Worm (Caenorhabditis elegans) whole organism, mixed stage, embryonic: ENCODE data around the gene pqn-31.

Experiments used
- blmp-1 ChIP-seq: fragments of 150-350 bp; optimal IDR thresholded peaks from 2 replicates; lab custom pipeline; 2014; ENCODE audit warnings: missing biosample characterization, missing genetic modification characterization
- ceh-43 ChIP-seq: fragments of 200-800 bp; sonication (Bioruptor generic); optimal IDR thresholded peaks from 2 replicates; lab custom pipeline; 2018; ENCODE audit warnings: mild to moderate bottlenecking, missing genetic modification characterization, moderate library complexity, missing compliant biosample characterization
- elt-3 ChIP-seq: fragments of 150-350 bp; optimal IDR thresholded peaks from 2 replicates; lab custom pipeline; 2014; ENCODE audit warnings: missing biosample characterization, missing genetic modification characterization
- tbx-8 ChIP-seq: fragments of 200-800 bp; sonication (Bioruptor generic); optimal IDR thresholded peaks from 2 replicates; lab custom pipeline; 2018; ENCODE audit warnings: mild to moderate bottlenecking, missing genetic modification characterization, moderate library complexity, missing compliant biosample characterization
- unc-62 ChIP-seq: fragments of 150-350 bp; optimal IDR thresholded peaks from 2 replicates; lab custom pipeline; 2014; ENCODE audit warnings: missing biosample characterization, missing genetic modification reagents, missing genetic modification characterization

DNA sequence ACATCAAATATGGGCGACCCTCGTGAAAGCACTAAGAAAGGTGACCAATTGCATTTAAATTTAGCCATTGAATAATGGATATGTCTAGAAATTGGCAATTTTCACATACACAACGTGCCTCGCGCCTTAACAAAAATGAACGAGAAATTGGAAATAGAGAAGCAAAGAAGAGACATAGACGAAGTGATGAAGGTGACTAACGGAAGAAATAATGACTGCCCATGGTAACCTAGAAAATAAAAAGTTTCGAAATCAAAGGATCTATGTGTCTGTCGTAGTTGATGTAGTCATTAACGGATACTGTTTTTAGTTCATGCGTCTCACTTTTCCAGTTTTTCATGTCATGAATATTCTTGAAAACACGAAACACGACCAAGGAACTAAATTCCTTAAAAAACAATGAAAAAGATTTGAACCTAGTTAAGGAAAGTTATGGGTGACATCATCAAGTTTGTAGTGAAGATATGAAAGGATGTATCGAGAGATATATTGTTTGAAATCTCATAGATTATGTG, 31.3 kb upstream of the pqn-31 start:
- TF ChIP-seq unc-62 (GFP tag; lab: Kevin White, UChicago) (no peak), blmp-1 (no peak), elt-3 (tag; lab: Kevin White, UChicago) (no peak), ceh-43 (GFP tag; lab: Kevin White, UChicago) (no peak), tbx-8 (GFP tag; lab: Kevin White, UChicago) (no peak)
